Fruit fly (Drosophila melanogaster) S2 (cell line): ENCODE data around the gene CG42654.

Experiments
- CG8478 ChIP-seq: fragments of >200 bp; optimal IDR thresholded peaks from 2 replicates; lab custom pipeline; 2018
- CTCF ChIP-seq, 2 experiments: fragments of >200 bp; optimal IDR thresholded peaks; 2 replicates each; lab custom pipeline; 2018

DNA sequence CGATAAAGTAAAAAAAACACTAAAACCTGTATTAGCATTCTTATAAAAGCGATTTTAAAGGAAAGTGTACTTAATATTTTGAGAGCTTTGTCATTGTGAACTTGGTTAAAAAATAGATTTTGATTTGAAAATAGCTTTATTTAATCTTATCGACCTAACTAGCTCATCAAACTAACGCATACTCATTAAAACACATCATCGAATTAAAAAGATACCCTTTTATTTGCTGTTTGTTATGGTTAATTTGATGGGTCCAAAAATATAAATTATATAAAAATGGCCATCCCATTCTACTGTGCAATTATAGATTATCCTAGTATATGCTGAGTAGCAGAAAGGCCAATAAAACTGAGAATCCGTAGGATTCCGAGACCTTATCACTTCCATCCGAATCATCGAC, 3.3 kb downstream of the CG42654 start, which contains the start of gene CG32219:
- TF ChIP-seq CG8478 (lab: Kevin White, UChicago) (no peak), CTCF (optimal IDR thresholded peaks at IDR 0.05; lab: Kevin White, UChicago) (no peak)
